Worm (Caenorhabditis elegans) whole organism, L2 larva: ENCODE data around the gene Y71H2AL.2.
"Not testable (repeated sequence)": the region's sequence is repeated elsewhere in the genome, so short reads cannot be mapped to it uniquely, and the experiment has no call there.

Experiments
- C34F6.9 ChIP-seq: fragments of 150-350 bp; optimal IDR thresholded peaks from 2 replicates; lab custom pipeline; 2014; ENCODE audit warnings: missing biosample characterization, missing genetic modification characterization
- F13H6.1 ChIP-seq: sonication (generic microtip); optimal IDR thresholded peaks from 2 replicates; lab custom pipeline; 2016; ENCODE audit warnings: missing genetic modification characterization, missing compliant biosample characterization
- alr-1 ChIP-seq: fragments of 150-350 bp; optimal IDR thresholded peaks from 2 replicates; lab custom pipeline; 2014; ENCODE audit warnings: missing biosample characterization, missing genetic modification characterization
- ceh-16 ChIP-seq: fragments of 150-350 bp; optimal IDR thresholded peaks from 2 replicates; lab custom pipeline; 2014; ENCODE audit warnings: missing biosample characterization, missing genetic modification characterization
- ceh-82 ChIP-seq: fragments of 150-350 bp; optimal IDR thresholded peaks from 2 replicates; lab custom pipeline; 2014; ENCODE audit warnings: missing biosample characterization, missing genetic modification characterization
- crh-2 ChIP-seq: sonication (generic microtip); optimal IDR thresholded peaks from 2 replicates; lab custom pipeline; 2017; ENCODE audit warnings: missing biosample characterization, missing genetic modification characterization
- dmd-4 ChIP-seq: sonication (generic microtip); optimal IDR thresholded peaks from 2 replicates; lab custom pipeline; 2017; ENCODE audit warnings: missing biosample characterization, missing genetic modification characterization
- elt-1 ChIP-seq: fragments of 150-350 bp; optimal IDR thresholded peaks from 2 replicates; lab custom pipeline; 2014; ENCODE audit warnings: missing biosample characterization, missing genetic modification characterization
- elt-3 ChIP-seq: sonication (generic microtip); optimal IDR thresholded peaks from 2 replicates; lab custom pipeline; 2017; ENCODE audit warnings: missing biosample characterization, missing genetic modification characterization
- fos-1 ChIP-seq: fragments of 150-350 bp; optimal IDR thresholded peaks from 2 replicates; lab custom pipeline; 2014; ENCODE audit warnings: missing biosample characterization, missing genetic modification characterization
- gmeb-1 ChIP-seq: fragments of 150-350 bp; optimal IDR thresholded peaks from 2 replicates; lab custom pipeline; 2014; ENCODE audit warnings: missing biosample characterization, missing genetic modification characterization
- lin-11 ChIP-seq: fragments of 150-350 bp; sonication (generic microtip); optimal IDR thresholded peaks from 2 replicates; lab custom pipeline; 2014; ENCODE audit warnings: missing biosample characterization, missing genetic modification characterization, inconsistent platforms, mixed read lengths
- lin-13 ChIP-seq: fragments of 150-350 bp; optimal IDR thresholded peaks from 2 replicates; lab custom pipeline; 2014; ENCODE audit warnings: missing biosample characterization, missing genetic modification reagents, missing genetic modification characterization
- lin-39 ChIP-seq: fragments of 150-350 bp; optimal IDR thresholded peaks from 2 replicates; lab custom pipeline; 2014; ENCODE audit warnings: missing biosample characterization, missing genetic modification reagents, missing genetic modification characterization
- lsy-2 ChIP-seq, 2 experiments: fragments of 150-350 bp in 1 of 2; sonication (generic microtip) in 1 of 2; optimal IDR thresholded peaks; 2 replicates each; lab custom pipeline; 2014 to 2017; ENCODE audit warnings: missing biosample characterization in 2 of 2, missing genetic modification characterization in 2 of 2
- mab-5 ChIP-seq: fragments of 150-350 bp; optimal IDR thresholded peaks from 2 replicates; lab custom pipeline; 2014; ENCODE audit warnings: missing biosample characterization, missing genetic modification characterization
- mbf-1 ChIP-seq: sonication (generic microtip); optimal IDR thresholded peaks from 2 replicates; lab custom pipeline; 2017; ENCODE audit warnings: missing biosample characterization, missing genetic modification characterization
- mdl-1 ChIP-seq, 2 experiments: fragments of 150-350 bp in 1 of 2; sonication (generic microtip) in 1 of 2; optimal IDR thresholded peaks; 2 replicates each; lab custom pipeline; 2017; ENCODE audit warnings: missing biosample characterization in 2 of 2, missing genetic modification characterization in 2 of 2
- nhr-10 ChIP-seq: sonication (generic microtip); optimal IDR thresholded peaks from 2 replicates; lab custom pipeline; 2017; ENCODE audit warnings: missing biosample characterization, missing genetic modification characterization
- nhr-11 ChIP-seq: fragments of 150-350 bp; optimal IDR thresholded peaks from 2 replicates; lab custom pipeline; 2014; ENCODE audit warnings: missing biosample characterization, missing genetic modification characterization
- nhr-12 ChIP-seq: fragments of 150-350 bp; optimal IDR thresholded peaks from 2 replicates; lab custom pipeline; 2014; ENCODE audit warnings: missing biosample characterization, missing genetic modification characterization
- nhr-21 ChIP-seq: fragments of 150-350 bp; optimal IDR thresholded peaks from 2 replicates; lab custom pipeline; 2014; ENCODE audit warnings: missing biosample characterization, missing genetic modification characterization
- nhr-23 ChIP-seq: fragments of 150-350 bp; optimal IDR thresholded peaks from 2 replicates; lab custom pipeline; 2014; ENCODE audit warnings: missing biosample characterization, missing genetic modification reagents, missing genetic modification characterization
- nhr-237 ChIP-seq: fragments of 150-350 bp; optimal IDR thresholded peaks from 2 replicates; lab custom pipeline; 2014; ENCODE audit warnings: missing biosample characterization, missing genetic modification characterization
- nhr-25 ChIP-seq: fragments of 150-350 bp; sonication (generic microtip); optimal IDR thresholded peaks from 3 replicates; lab custom pipeline; 2014; ENCODE audit warnings: missing biosample characterization, missing genetic modification characterization
- nhr-6 ChIP-seq: fragments of 150-350 bp; optimal IDR thresholded peaks from 2 replicates; lab custom pipeline; 2014; ENCODE audit warnings: missing biosample characterization, missing genetic modification characterization
- nhr-77 ChIP-seq: fragments of 150-350 bp; optimal IDR thresholded peaks from 2 replicates; lab custom pipeline; 2014; ENCODE audit warnings: missing biosample characterization, missing genetic modification characterization
- sem-4 ChIP-seq: fragments of 150-350 bp; optimal IDR thresholded peaks from 2 replicates; lab custom pipeline; 2014; ENCODE audit warnings: missing biosample characterization, missing genetic modification reagents, missing genetic modification characterization
- skn-1 ChIP-seq: sonication (generic microtip); optimal IDR thresholded peaks from 2 replicates; lab custom pipeline; 2017; ENCODE audit warnings: missing biosample characterization, missing genetic modification characterization
- sma-9 ChIP-seq, 2 experiments: fragments of 150-350 bp in 1 of 2; sonication (generic microtip) in 1 of 2; optimal IDR thresholded peaks; 2 replicates each; lab custom pipeline; 2014 to 2016; ENCODE audit warnings: missing genetic modification characterization in 2 of 2, mild to moderate bottlenecking in 1 of 2, missing biosample characterization in 1 of 2, missing compliant biosample characterization in 1 of 2, missing genetic modification reagents in 1 of 2, moderate library complexity in 1 of 2
- snpc-4 ChIP-seq: fragments of 150-350 bp; optimal IDR thresholded peaks from 2 replicates; lab custom pipeline; 2014; ENCODE audit warnings: missing biosample characterization, missing genetic modification characterization
- unc-55 ChIP-seq: fragments of 150-350 bp; sonication (generic microtip); optimal IDR thresholded peaks from 3 replicates; lab custom pipeline; 2014; ENCODE audit warnings: missing biosample characterization, missing genetic modification reagents, missing genetic modification characterization
- zag-1 ChIP-seq: fragments of 150-350 bp; optimal IDR thresholded peaks from 2 replicates; lab custom pipeline; 2014; ENCODE audit warnings: missing biosample characterization, missing genetic modification characterization
- ztf-1 ChIP-seq: fragments of 200-800 bp; sonication (Bioruptor generic); conservative IDR thresholded peaks from 2 replicates; pipeline ENCODE4 v1.3.6; 2022; ENCODE audit warnings: missing genetic modification characterization, missing compliant biosample characterization
- ztf-11 ChIP-seq: sonication (generic microtip); optimal IDR thresholded peaks from 2 replicates; lab custom pipeline; 2017; ENCODE audit warnings: missing biosample characterization, missing genetic modification characterization
- ztf-4 ChIP-seq: fragments of 150-350 bp; optimal IDR thresholded peaks from 2 replicates; lab custom pipeline; 2014; ENCODE audit warnings: missing biosample characterization, missing genetic modification characterization

Y71H2AL.2 gene

ce11 chrIII:2686663-2687062 is 499 bp downstream of the Y71H2AL.2 start:
- TF ChIP-seq ceh-16 (tag; lab: Kevin White, UChicago) (no peak), crh-2 (tag; lab: Kevin White, UChicago) (peak; percentile 7)

DNA sequence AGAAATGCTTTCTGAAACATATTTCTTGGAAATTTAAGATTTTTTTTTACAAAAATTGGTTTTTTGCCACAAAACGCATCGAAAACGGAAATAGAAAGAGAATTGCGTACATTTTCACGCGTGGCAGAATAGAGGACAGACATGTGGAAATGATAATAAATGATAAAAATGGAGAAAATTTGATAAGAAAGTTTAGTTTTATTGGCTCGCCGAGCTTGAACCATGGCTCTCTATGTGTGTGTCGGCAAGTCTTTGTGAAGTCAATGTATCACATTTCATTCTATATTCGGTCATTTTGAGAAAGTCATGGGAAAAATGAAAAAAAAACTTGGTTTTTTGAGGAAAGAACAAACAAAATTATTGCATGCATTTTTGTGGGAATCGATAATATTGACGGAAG is 1.2 kb downstream of the Y71H2AL.2 start:
- no peak for TF ChIP-seq nhr-11 (tag; lab: Kevin White, UChicago)
- TF ChIP-seq C34F6.9 (tag; lab: Kevin White, UChicago), result no peak
- no peak for TF ChIP-seq sem-4 (tag; lab: Kevin White, UChicago)
- peak; percentile 69 for TF ChIP-seq fos-1 (tag; lab: Kevin White, UChicago)
- no peak for TF ChIP-seq elt-3 (tag; lab: Kevin White, UChicago)
- no peak for TF ChIP-seq nhr-6
- no peak for TF ChIP-seq alr-1 (tag; lab: Kevin White, UChicago)
- TF ChIP-seq nhr-25, result no peak
- TF ChIP-seq crh-2 (tag; lab: Kevin White, UChicago), result peak; percentile 45

- peak; percentile 4 for TF ChIP-seq F13H6.1
- no peak for TF ChIP-seq nhr-12 (tag; lab: Kevin White, UChicago)
- TF ChIP-seq lsy-2 (tag; optimal IDR thresholded peaks at IDR 0.05; lab: Kevin White, UChicago), result peak; percentile 23 to 67
- TF ChIP-seq C34F6.9 (tag; lab: Kevin White, UChicago), result peak; percentile 65
- no peak for TF ChIP-seq sem-4 (tag; lab: Kevin White, UChicago)
- TF ChIP-seq ceh-82 (tag; lab: Kevin White, UChicago), result no peak
- TF ChIP-seq crh-2 (tag; lab: Kevin White, UChicago), result peak; percentile 23
- TF ChIP-seq unc-55 (GFP tag; lab: Kevin White, UChicago), result peak; percentile 72
- peak; percentile 35 for TF ChIP-seq lin-13
Measured at ce11 chrIII:2698740-2699139, 12.6 kb downstream of the Y71H2AL.2 start, which contains the start of gene slc-30A9. TSS of gene slc-30A9 (minus strand) at chrIII:2698817.

DNA sequence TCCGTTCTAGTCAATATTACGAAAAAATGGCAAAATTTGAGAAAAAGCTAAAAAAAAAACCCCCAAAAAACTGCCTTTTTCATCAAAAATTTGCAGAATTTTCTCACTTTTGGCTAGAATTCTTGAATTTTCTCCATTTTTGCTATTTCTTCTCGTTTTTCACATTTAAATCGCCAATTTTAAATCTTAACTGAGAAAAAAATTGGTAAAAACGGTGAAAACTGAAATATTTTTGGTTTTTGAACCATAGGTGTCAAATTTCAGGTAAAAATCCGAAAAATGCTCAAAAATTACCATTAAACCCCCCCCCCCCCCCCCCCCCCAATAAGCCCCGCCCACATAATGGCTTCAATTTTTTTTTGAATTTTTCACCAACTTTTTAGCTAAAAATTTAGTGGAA is 13.2 kb downstream of the Y71H2AL.2 start, which contains the start of gene cox-6B:
Gene cox-6B, plus strand, starts transcription at position 301 of the 400 bp plus-strand sequence.
- TF ChIP-seq ceh-82, mbf-1, ztf-11 (tag; lab: Kevin White, UChicago): not testable (repeated sequence)

DNA sequence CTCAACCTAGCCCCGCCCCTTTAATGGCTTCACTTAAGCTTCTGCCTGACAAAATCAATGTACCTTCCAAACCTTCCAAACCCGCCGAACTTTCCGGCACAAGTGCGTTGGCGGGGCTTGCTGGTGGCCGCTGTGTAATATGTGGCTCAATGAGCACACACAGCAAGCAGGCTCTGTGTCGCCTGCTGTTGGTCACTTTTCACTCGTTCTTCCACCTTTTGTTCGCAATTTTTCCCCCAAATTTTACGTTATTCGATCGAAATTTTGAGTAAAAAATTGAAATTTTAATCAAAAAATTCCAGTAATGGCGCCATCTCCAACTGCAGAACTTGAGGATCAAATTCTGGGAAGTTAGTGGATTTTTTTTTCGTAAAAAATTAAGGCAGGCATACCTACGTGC is 14.5 kb downstream of the Y71H2AL.2 start, which contains the start of gene set-27:
Gene set-27, plus strand, starts transcription at position 301 of the 400 bp plus-strand sequence.
- no peak for TF ChIP-seq nhr-77
- TF ChIP-seq mbf-1 (tag; lab: Kevin White, UChicago), result no peak
- no peak for TF ChIP-seq nhr-10 (tag; lab: Kevin White, UChicago)
- TF ChIP-seq nhr-23 (tag; lab: Kevin White, UChicago), result no peak
- no peak for TF ChIP-seq lin-11 (tag; lab: Kevin White, UChicago)
- TF ChIP-seq ztf-1 (GFP tag; lab: Robert Waterston, UW), result no peak
- no peak for TF ChIP-seq nhr-237
- TF ChIP-seq nhr-21, result no peak
- TF ChIP-seq ztf-4 (tag; lab: Kevin White, UChicago), result no peak
- TF ChIP-seq lin-39, result no peak

DNA sequence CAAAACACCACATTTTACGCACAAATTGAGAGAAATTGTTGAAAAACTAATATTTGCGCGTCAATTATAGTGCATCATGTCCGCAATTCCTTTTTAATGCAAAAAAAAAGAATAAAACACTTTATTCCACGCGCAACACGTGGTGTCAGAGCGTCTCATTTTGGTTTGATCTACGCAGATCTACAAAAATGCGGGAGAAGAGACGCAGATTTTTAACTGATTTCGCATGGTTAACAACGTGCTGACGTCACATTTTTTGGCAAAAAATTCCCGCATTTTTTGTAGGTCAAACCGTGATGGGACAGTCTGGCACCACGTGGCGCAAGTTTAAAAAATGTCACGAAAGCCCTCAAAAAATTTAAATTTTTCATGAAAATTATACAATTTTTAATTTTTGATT is 24.0 kb downstream of the Y71H2AL.2 start:
- TF ChIP-seq nhr-10 (tag; lab: Kevin White, UChicago) (no peak), gmeb-1 (tag; lab: Kevin White, UChicago) (no peak), dmd-4 (tag; lab: Kevin White, UChicago) (no peak)

- TF ChIP-seq lin-39, result no peak
- TF ChIP-seq fos-1 (tag; lab: Kevin White, UChicago), result peak; percentile 48
- no peak for TF ChIP-seq ztf-4 (tag; lab: Kevin White, UChicago)
Measured at ce11 chrIII:2711527-2711926, 25.4 kb downstream of the Y71H2AL.2 start.

DNA sequence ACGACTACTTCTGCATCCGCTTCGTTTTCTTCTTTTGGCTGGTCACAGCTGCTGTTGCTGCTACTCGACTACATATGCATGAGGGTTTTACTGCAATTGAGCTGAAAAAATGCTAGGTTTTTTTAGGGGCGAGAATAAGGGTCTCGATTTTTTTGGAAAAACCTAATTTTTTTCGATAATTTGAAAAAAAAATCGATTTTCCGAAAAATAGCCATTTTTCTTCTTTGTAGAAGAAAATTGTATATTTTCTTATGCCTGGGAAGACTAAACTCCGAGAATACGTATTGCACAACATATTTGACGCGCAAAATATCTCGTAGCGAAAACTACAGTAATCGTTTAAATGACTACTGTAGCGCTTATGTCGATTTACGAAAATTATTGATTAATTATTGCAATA is 30.4 kb downstream of the Y71H2AL.2 start, which contains the start of gene tmem-132:
Gene tmem-132, minus strand, starts transcription at position 101 of the 400 bp plus-strand sequence.
- TF ChIP-seq nhr-23 (tag; lab: Kevin White, UChicago), result no peak
- TF ChIP-seq fos-1 (tag; lab: Kevin White, UChicago), result no peak
- no peak for TF ChIP-seq crh-2 (tag; lab: Kevin White, UChicago)
- TF ChIP-seq nhr-21, result no peak
- no peak for TF ChIP-seq dmd-4 (tag; lab: Kevin White, UChicago)
- no peak for TF ChIP-seq F13H6.1
- no peak for TF ChIP-seq sma-9 (GFP tag; optimal IDR thresholded peaks at IDR 0.05; lab: Kevin White, UChicago)
- no peak for TF ChIP-seq sma-9 (tag; optimal IDR thresholded peaks at IDR 0.05; lab: Kevin White, UChicago)
- TF ChIP-seq elt-1 (tag; lab: Kevin White, UChicago), result no peak
- no peak for TF ChIP-seq nhr-6
- TF ChIP-seq zag-1 (tag; lab: Kevin White, UChicago), result no peak
- TF ChIP-seq C34F6.9 (tag; lab: Kevin White, UChicago), result no peak
- no peak for TF ChIP-seq elt-3 (tag; lab: Kevin White, UChicago)
- TF ChIP-seq snpc-4, result no peak
- TF ChIP-seq mab-5 (tag; lab: Kevin White, UChicago), result no peak
- no peak for TF ChIP-seq nhr-11 (tag; lab: Kevin White, UChicago)
- TF ChIP-seq mdl-1 (tag; optimal IDR thresholded peaks at IDR 0.05; lab: Kevin White, UChicago), result no peak
- no peak for TF ChIP-seq skn-1 (tag; lab: Kevin White, UChicago)
- no peak for TF ChIP-seq nhr-25
- TF ChIP-seq, all 48 proteins: peak for 0
